Fruit fly (Drosophila melanogaster) Kc167 (cell line): ENCODE results near the gene Cerk.

ENCODE experiments used
- Myc ChIP-seq: fragments of >200 bp; optimal IDR thresholded peaks from 2 replicates; lab custom pipeline; 2017; ENCODE audit warnings: missing external identifiers
- Sin3A ChIP-seq: fragments of >200 bp; optimal IDR thresholded peaks from 2 replicates; lab custom pipeline; 2018; ENCODE audit warnings: missing external identifiers
- h ChIP-seq: fragments of >200 bp; optimal IDR thresholded peaks from 3 replicates; lab custom pipeline; 2018; ENCODE audit warnings: missing external identifiers
- insv ChIP-seq: fragments of >200 bp; optimal IDR thresholded peaks from 3 replicates; lab custom pipeline; 2018; ENCODE audit warnings: missing external identifiers
- psq ChIP-seq: fragments of >200 bp; optimal IDR thresholded peaks from 2 replicates; lab custom pipeline; 2017; ENCODE audit warnings: missing external identifiers
- ttk ChIP-seq: sonication (Bioruptor generic); optimal IDR thresholded peaks from 2 replicates; lab custom pipeline; 2017; ENCODE audit warnings: missing external identifiers

Cerk gene

DNA sequence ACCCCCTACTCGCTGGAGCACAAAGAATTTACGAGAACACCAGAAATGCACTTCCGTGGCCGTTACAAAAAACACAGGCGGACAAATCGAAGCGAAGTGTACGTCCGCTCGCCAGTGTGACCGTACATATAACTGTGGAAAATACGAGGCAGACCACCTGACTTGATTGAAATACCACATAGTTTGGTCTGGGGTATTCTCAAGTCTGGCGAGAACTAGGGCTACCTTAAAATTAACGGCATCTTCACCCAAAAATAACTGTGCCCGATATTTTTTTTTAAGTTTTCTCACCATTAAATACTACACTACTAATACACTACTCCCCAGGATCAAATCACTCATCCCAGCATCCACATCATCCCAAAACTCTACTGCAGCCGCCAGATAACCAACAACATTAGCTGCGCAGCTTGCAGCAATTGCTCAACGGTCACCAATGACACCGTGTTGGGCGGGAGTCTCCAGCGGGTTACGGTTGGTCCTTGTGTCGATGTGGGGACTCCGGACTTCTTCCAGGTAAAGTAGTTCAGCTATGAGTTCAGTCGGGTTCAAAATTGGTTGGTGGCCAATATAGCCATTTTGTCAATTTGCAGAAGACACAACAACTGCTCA, at the start of gene Cerk:
Cerk (minus strand) TSS at position 137 of the 612 bp plus-strand sequence.
- no peak for TF ChIP-seq h (lab: Kevin White, UChicago)
- TF ChIP-seq ttk (lab: Kevin White, UChicago) = no peak
- no peak for TF ChIP-seq insv (lab: Kevin White, UChicago)
- TF ChIP-seq psq (lab: Kevin White, UChicago) = no peak

DNA sequence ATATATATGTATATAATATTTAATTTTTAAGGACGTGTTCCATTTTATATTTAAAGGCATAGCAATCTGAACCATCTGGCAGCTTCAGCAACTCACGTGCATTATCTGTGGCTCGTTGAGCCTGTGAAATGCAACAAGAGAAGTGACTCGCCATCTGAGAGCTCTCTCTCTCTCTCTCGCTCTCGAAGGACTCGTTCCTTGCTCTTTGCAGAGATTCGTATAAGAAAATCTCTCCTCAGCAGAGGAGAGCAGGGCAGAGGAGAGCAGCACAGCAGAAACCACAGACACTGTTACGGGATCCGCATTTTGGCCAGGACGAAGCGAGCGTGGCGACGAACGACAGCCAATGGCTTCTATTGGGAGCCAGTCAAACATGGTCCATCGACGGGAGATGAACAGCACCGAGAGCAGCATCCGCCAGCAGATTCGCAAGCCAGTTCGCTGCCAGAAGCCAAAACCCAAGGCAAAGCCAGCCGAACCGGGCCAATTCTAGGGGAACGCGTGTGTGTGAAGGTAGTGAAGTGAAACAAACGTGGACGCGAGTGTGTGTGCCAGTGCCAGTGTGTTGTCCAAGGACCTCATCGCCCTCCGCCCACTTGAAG, 46.1 kb upstream of the Cerk start, which contains the start of gene CG14669:
CG14669 (plus strand) TSS at position 381 of the 602 bp plus-strand sequence.
- no peak for TF ChIP-seq Myc (lab: Kevin White, UChicago)
- no peak for TF ChIP-seq ttk (lab: Kevin White, UChicago)
- no peak for TF ChIP-seq psq (lab: Kevin White, UChicago)
- TF ChIP-seq h (lab: Kevin White, UChicago) = no peak
- TF ChIP-seq insv (lab: Kevin White, UChicago) = no peak
- TF ChIP-seq Sin3A (lab: Kevin White, UChicago) = no peak

DNA sequence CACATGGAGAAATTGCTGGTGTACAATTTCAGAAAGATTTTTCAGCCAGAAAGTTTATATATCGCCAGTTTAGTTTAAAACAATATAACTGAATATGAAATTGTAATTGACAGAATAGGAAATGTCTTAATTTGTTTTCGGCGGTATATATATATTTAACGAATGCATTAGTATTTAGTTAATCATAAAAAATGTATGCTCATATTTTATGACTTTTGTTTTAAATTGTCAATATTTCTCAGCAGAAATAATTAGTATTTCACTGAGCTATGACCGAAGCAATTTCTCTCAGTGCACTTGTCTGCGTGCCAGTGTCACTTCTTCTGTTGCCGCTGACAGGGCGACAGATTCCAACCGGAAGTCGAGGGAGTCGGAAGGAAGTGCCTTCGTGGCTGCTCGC, 44.9 kb upstream of the Cerk start:
- TF ChIP-seq Sin3A (lab: Kevin White, UChicago) (no peak), Myc (lab: Kevin White, UChicago) (no peak), h (lab: Kevin White, UChicago) (no peak), psq (lab: Kevin White, UChicago) (no peak), ttk (lab: Kevin White, UChicago) (no peak), insv (lab: Kevin White, UChicago) (no peak)

DNA sequence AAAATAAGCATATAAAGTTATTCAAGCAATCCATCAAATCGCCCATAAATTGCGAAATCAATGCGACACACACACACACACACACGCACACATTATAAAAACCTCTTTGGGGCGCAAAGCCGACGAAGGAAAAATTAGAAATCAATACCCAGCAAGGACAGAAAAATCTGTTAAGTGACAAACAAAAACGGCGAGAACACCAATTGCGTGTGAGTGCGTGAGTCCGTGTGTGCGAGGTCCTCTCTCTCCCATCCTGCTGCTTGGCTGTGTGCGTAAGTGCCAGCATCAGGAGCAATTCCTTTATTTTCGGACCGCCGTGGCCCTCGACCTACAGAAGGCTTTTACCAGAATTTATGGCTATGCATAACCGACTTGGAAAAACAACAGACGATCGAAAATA, 44.2 kb upstream of the Cerk start, which contains the start of gene Orco:
Orco (minus strand) TSS at position 101 of the 400 bp plus-strand sequence.
- TF ChIP-seq Myc (lab: Kevin White, UChicago) = no peak
- no peak for TF ChIP-seq Sin3A (lab: Kevin White, UChicago)
- TF ChIP-seq ttk (lab: Kevin White, UChicago) = no peak
- no peak for TF ChIP-seq h (lab: Kevin White, UChicago)
- TF ChIP-seq psq (lab: Kevin White, UChicago) = no peak
- TF ChIP-seq insv (lab: Kevin White, UChicago) = no peak

DNA sequence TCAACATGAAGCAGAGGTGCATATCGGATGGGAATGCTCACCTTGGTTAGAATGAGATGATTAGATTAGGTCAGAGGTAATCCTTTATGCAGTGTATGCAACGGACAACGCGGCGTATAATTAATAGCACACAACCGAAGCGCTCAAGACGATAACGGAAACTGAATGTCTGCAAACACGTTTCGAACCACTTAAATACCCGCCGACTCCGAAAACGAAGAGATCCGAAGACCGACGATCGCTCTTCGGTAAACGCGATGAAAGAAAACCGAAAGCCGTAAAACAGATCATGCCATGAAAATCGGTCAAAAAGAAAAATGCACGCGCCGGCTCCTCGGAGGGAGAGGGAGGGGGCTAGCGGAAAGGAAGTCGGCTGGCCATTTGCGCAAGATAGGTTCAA, 35.9 kb upstream of the Cerk start, which contains the start of gene CG2663:
CG2663 (minus strand) TSS at position 173 of the 400 bp plus-strand sequence.
- TF ChIP-seq Sin3A (lab: Kevin White, UChicago) (no peak), psq (lab: Kevin White, UChicago) (no peak), Myc (lab: Kevin White, UChicago) (no peak), ttk (lab: Kevin White, UChicago) (no peak), h (lab: Kevin White, UChicago) (no peak), insv (lab: Kevin White, UChicago) (no peak)

DNA sequence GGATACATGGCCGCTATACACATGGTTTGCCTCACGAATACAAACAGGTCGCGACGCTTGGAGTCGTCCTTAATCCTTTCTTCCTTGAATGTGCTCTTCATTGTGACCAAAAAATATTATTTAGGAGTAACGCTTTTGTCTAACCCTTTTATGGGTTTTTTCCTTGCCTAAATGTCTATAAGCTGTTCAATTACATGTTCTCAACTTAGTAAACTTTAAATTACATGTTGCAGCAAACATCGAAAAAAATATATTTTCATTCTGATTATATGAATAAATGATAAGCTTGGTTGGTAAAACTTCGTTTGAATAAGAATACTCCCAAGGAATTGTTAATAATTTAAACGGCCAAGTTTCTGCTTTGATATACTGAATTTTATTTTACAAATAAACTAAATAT, 31.0 kb upstream of the Cerk start, which contains the start of gene Or83a:
Or83a (minus strand) TSS at position 101 of the 400 bp plus-strand sequence.
- TF ChIP-seq psq (lab: Kevin White, UChicago) (no peak), ttk (lab: Kevin White, UChicago) (no peak), Myc (lab: Kevin White, UChicago) (no peak), h (lab: Kevin White, UChicago) (no peak), Sin3A (lab: Kevin White, UChicago) (no peak), insv (lab: Kevin White, UChicago) (no peak)

DNA sequence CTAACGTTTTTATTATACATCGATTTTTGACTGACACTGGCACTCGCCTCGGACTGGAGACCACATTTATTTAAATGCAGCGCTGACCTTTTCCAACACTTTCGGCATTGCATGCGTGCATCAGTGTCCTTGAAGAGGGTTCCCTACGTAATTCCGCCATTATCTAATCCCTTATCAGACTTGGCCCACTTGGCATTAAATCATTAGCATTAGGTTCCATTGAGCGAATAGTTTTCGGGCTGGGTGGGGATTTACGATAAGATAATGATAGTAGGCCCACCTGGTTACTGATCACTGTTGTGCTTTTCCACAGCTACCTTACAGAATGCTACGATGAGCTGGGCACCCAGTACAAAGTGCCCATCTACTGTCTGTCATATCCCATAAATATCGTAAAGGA, 27.1 kb upstream of the Cerk start:
- TF ChIP-seq Myc (lab: Kevin White, UChicago) (no peak), insv (lab: Kevin White, UChicago) (no peak), h (lab: Kevin White, UChicago) (no peak), ttk (lab: Kevin White, UChicago) (no peak), psq (lab: Kevin White, UChicago) (no peak), Sin3A (lab: Kevin White, UChicago) (no peak)

DNA sequence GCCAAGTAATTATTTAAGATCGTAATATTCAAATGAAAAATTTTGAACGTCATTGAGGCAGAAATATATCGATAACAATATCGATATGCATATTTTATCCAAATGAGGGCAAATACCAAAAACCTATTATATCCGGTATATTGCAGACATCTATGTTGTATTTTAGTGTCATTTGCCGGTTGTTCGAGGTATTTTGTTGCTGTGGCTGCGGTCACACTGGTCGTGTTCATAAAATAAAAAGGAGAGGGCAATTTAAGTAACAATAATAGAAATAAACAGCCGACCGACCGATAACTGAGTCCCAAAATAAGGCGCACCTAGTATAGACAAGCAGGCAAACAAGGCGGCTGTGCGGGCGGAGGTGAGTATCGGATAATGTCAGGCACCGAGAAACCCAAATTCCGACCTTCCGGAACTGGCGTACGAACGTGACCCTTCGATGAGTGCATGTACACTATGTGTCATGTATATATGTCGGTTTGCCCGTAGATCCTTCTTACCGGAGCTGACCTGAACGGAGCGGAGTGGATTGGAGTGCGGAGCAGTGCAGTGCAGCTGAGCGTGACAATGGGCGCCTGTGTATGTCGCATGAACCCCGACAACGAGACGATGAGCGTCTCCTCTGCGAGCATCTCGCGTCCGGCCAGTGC, 25.8 kb upstream of the Cerk start, which contains the start of gene CG1172:
CG1172 (plus strand) TSS at position 181 of the 650 bp plus-strand sequence.
- TF ChIP-seq psq (lab: Kevin White, UChicago) (no peak), Myc (lab: Kevin White, UChicago) (no peak), h (lab: Kevin White, UChicago) (no peak), Sin3A (lab: Kevin White, UChicago) (no peak), ttk (lab: Kevin White, UChicago) (no peak), insv (lab: Kevin White, UChicago) (no peak)

DNA sequence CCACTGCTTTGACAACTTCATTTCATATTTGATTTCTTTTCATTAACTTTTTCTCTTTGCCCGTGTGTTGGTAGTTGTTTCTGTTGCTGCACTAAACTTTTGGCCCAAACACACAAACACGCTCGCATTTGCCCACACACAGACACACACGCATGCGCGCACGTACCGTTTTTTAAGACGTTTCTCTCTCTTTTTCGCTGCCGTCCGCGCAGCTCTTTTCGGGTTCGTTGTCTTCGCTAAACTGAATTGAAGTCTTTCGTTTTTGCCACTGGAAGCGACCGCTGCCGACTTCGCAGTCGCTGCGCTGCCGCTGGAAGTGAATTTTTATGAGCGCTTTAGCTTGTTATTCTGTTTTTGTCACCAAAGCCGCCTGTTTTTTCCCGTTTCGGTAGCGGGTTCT, 24.5 kb upstream of the Cerk start, which contains the start of gene kkv:
kkv (minus strand) TSS at position 246 of the 400 bp plus-strand sequence.
- no peak for TF ChIP-seq ttk (lab: Kevin White, UChicago)
- TF ChIP-seq insv (lab: Kevin White, UChicago) = no peak
- TF ChIP-seq h (lab: Kevin White, UChicago) = no peak
- no peak for TF ChIP-seq Sin3A (lab: Kevin White, UChicago)
- TF ChIP-seq Myc (lab: Kevin White, UChicago) = no peak
- no peak for TF ChIP-seq psq (lab: Kevin White, UChicago)

DNA sequence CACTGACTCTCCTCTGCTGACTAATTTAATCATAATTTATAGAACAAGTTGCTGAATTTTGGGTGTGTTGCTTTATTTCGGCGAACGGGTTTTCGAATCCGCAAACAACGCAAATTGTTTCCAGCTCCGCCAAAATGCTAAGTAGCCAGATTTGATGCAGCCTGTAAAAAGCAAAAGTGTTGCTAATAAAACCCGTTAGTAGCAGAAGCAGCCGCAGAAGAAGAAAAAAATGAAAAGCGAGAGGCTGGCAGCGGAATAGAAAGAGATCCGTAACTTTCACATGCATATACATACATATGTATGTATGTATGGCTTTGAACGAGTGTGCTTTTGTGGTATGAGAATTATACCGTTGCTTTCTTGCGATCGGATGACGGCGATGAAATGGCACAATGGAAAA, 23.9 kb upstream of the Cerk start:
- TF ChIP-seq ttk (lab: Kevin White, UChicago) = no peak

DNA sequence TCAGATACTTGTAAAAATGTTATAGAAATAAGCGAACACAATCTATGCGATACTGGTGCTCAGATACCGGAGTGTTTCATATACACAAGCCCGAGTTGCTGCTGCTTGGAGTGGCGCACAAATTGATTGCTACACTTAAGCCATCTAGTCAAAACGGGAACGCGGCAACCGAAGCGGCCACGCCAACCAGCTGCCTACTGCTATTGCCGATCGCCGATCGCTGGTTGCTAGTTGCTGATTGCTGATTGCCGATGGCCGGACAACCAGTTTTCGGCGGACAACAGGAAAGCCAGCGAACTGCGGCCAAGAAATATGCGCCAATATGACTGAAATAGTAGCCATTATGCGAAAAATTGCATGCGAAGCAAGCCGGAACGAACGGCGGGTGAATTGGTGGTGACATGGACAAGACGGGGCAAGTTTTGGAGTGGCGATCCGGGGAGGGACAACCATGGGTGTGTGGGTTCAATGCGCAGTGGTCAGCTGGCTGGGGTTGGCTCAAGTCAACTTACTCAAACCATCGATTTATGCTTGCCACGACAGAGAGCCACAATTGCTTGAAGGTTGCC, 22.1 kb upstream of the Cerk start:
- TF ChIP-seq insv (lab: Kevin White, UChicago) (no peak), psq (lab: Kevin White, UChicago) (no peak), h (lab: Kevin White, UChicago) (no peak), Myc (lab: Kevin White, UChicago) (no peak), ttk (lab: Kevin White, UChicago) (no peak), Sin3A (lab: Kevin White, UChicago) (no peak)
